Fruit fly (Drosophila melanogaster): ENCODE data around the gene ari-1.

dm6 chrX:18092810-18093222, 44.8 kb downstream of the ari-1 start, which contains the start of gene RhoGAP16F:
- TF ChIP-seq CG11762 (GFP tag; optimal IDR thresholded peaks at IDR 0.05; ENCODE audit: insufficient read depth) (peak; percentile 61), Blimp-1 (GFP tag; optimal IDR thresholded peaks at IDR 0.05) (peak; percentile 52), CG16779 (tag; optimal IDR thresholded peaks at IDR 0.05) (peak; percentile 17), Eip93F (GFP tag; optimal IDR thresholded peaks at IDR 0.05) (peak; percentile 40), CG6276 (GFP tag; optimal IDR thresholded peaks at IDR 0.05) (peak; percentile 45), Hr4 (GFP tag; optimal IDR thresholded peaks at IDR 0.05) (peak; percentile 75), CG4318 (GFP tag; optimal IDR thresholded peaks at IDR 0.05) (peak; percentile 52), CG10669 (GFP tag; optimal IDR thresholded peaks at IDR 0.05) (peak; percentile 74), CG8632 (GFP tag; optimal IDR thresholded peaks at IDR 0.05) (peak; percentile 74), OdsH (GFP tag; optimal IDR thresholded peaks at IDR 0.05) (peak; percentile 85), Eip75B (GFP tag; optimal IDR thresholded peaks at IDR 0.05) (peak; percentile 75)

All from whole organism, prepupa.